Fruit fly (Drosophila melanogaster) whole organism, embryonic: ENCODE results near the gene CG8507.

ENCODE experiments used
- Atf-2 ChIP-seq: fragments of 200-800 bp; sonication (Bioruptor generic); optimal IDR thresholded peaks from 2 replicates; lab custom pipeline; 2016; ENCODE audit warnings: missing biosample characterization, missing genetic modification characterization
- Awh ChIP-seq: fragments of 200-800 bp; sonication (Bioruptor generic); IDR thresholded peaks from 2 replicates; pipeline ENCODE4, ENCODE4 v1.3.6; 2022; ENCODE audit warnings: missing biosample characterization, missing genetic modification characterization
- B-H2 ChIP-seq: fragments of 200-800 bp; sonication (Bioruptor generic); optimal IDR thresholded peaks from 2 replicates; lab custom pipeline; 2018; ENCODE audit warnings: missing biosample characterization, mild to moderate bottlenecking, missing genetic modification characterization
- Bgb ChIP-seq: fragments of 200-800 bp; sonication (Bioruptor generic); IDR thresholded peaks from 2 replicates; pipeline ENCODE4 v1.3.6; 2022; ENCODE audit warnings: missing biosample characterization, missing genetic modification characterization; ENCODE audit not compliant: partially characterized antibody
- CG10209 ChIP-seq: fragments of 200-800 bp; sonication (Bioruptor generic); optimal IDR thresholded peaks from 3 replicates; lab custom pipeline; 2017; ENCODE audit warnings: missing biosample characterization, mild to moderate bottlenecking, missing genetic modification characterization, missing genetic modification reagents
- CG10565 ChIP-seq: fragments of 200-800 bp; sonication (Bioruptor generic); optimal IDR thresholded peaks from 3 replicates; lab custom pipeline; 2016; ENCODE audit warnings: missing biosample characterization, mild to moderate bottlenecking, missing genetic modification characterization
- CG12391 ChIP-seq: fragments of 200-800 bp; sonication (Bioruptor generic); optimal IDR thresholded peaks from 3 replicates; lab custom pipeline; 2018; ENCODE audit warnings: missing biosample characterization, mild to moderate bottlenecking, missing genetic modification characterization, moderate library complexity
- CG15514 ChIP-seq: fragments of 200-800 bp; sonication (Bioruptor generic); optimal IDR thresholded peaks from 3 replicates; lab custom pipeline; 2017; ENCODE audit warnings: missing biosample characterization, missing genetic modification characterization, mild to moderate bottlenecking, moderate library complexity, missing genetic modification reagents
- CG16779 ChIP-seq: fragments of 200-800 bp; sonication (Bioruptor generic); IDR thresholded peaks from 2 replicates; pipeline ENCODE4 v1.3.6; 2022; ENCODE audit warnings: missing biosample characterization, missing genetic modification characterization
- CG16863 ChIP-seq: fragments of 200-800 bp; sonication (Bioruptor generic); optimal IDR thresholded peaks from 3 replicates; lab custom pipeline; 2016; ENCODE audit warnings: missing biosample characterization, missing genetic modification characterization
- CG18764 ChIP-seq: fragments of 200-800 bp; sonication (Bioruptor generic); optimal IDR thresholded peaks from 3 replicates; lab custom pipeline; 2016; ENCODE audit warnings: missing biosample characterization, missing genetic modification characterization
- CG30403 ChIP-seq: fragments of 200-800 bp; sonication (Bioruptor generic); optimal IDR thresholded peaks from 3 replicates; lab custom pipeline; 2016; ENCODE audit warnings: missing biosample characterization, missing genetic modification characterization
- CG30431 ChIP-seq: fragments of 200-800 bp; sonication (Bioruptor generic); optimal IDR thresholded peaks from 2 replicates; lab custom pipeline; 2017; ENCODE audit warnings: missing biosample characterization, missing genetic modification characterization
- CG3407 ChIP-seq: fragments of 200-800 bp; sonication (Bioruptor generic); optimal IDR thresholded peaks from 2 replicates; lab custom pipeline; 2018; ENCODE audit warnings: missing biosample characterization, mild to moderate bottlenecking, missing genetic modification characterization
- CG34376 ChIP-seq: fragments of 200-800 bp; sonication (Bioruptor generic); optimal IDR thresholded peaks from 2 replicates; lab custom pipeline; 2018; ENCODE audit warnings: missing biosample characterization, mild to moderate bottlenecking, missing genetic modification characterization
- CG7745 ChIP-seq: fragments of 200-800 bp; sonication (Bioruptor generic); optimal IDR thresholded peaks from 2 replicates; lab custom pipeline; 2018; ENCODE audit warnings: missing biosample characterization, mild to moderate bottlenecking, missing genetic modification characterization, moderate library complexity
- CG9609 ChIP-seq: fragments of 200-800 bp; sonication (Bioruptor generic); optimal IDR thresholded peaks from 3 replicates; lab custom pipeline; 2016; ENCODE audit warnings: missing biosample characterization, missing genetic modification characterization
- CG9817 ChIP-seq: fragments of 200-800 bp; sonication (Bioruptor generic); optimal IDR thresholded peaks from 2 replicates; lab custom pipeline; 2018; ENCODE audit warnings: missing biosample characterization, mild to moderate bottlenecking, missing genetic modification characterization, moderate library complexity
- Dbx ChIP-seq: fragments of 200-800 bp; sonication (Bioruptor generic); IDR thresholded peaks from 3 replicates; pipeline ENCODE4 v1.3.6; 2022; ENCODE audit warnings: missing biosample characterization, missing genetic modification characterization
- Dfd ChIP-seq, 2 experiments: fragments of >200 bp; optimal IDR thresholded peaks; 2 replicates each; lab custom pipeline; 2017; ENCODE audit warnings: missing biosample characterization in 2 of 2, missing genetic modification characterization in 2 of 2
- Elba2 ChIP-seq: fragments of 200-800 bp; sonication (Bioruptor generic); optimal IDR thresholded peaks from 3 replicates; lab custom pipeline; 2016; ENCODE audit warnings: missing biosample characterization, missing genetic modification characterization
- HLH3B ChIP-seq: fragments of 200-800 bp; sonication (Bioruptor generic); IDR thresholded peaks from 2 replicates; pipeline ENCODE4 v1.3.6; 2022; ENCODE audit warnings: missing biosample characterization, missing genetic modification characterization
- Hey ChIP-seq: fragments of 200-800 bp; sonication (Bioruptor generic); optimal IDR thresholded peaks from 3 replicates; lab custom pipeline; 2018; ENCODE audit warnings: missing biosample characterization, mild to moderate bottlenecking, missing genetic modification characterization
- Hmx ChIP-seq: fragments of 200-800 bp; sonication (Bioruptor generic); optimal IDR thresholded peaks from 2 replicates; lab custom pipeline; 2016; ENCODE audit warnings: missing biosample characterization, missing genetic modification characterization
- Hsf ChIP-seq: fragments of 200-800 bp; sonication (Bioruptor generic); optimal IDR thresholded peaks from 3 replicates; lab custom pipeline; 2016; ENCODE audit warnings: missing biosample characterization, missing genetic modification characterization
- Mad ChIP-seq: fragments of 200-800 bp; sonication (Bioruptor generic); optimal IDR thresholded peaks from 2 replicates; lab custom pipeline; 2016; ENCODE audit warnings: missing biosample characterization, missing genetic modification characterization
- Max ChIP-seq: fragments of 200-800 bp; sonication (Bioruptor generic); optimal IDR thresholded peaks from 2 replicates; lab custom pipeline; 2016; ENCODE audit warnings: missing biosample characterization, mild to moderate bottlenecking, missing genetic modification characterization
- Meics ChIP-seq: fragments of 200-800 bp; sonication (Bioruptor generic); optimal IDR thresholded peaks from 2 replicates; lab custom pipeline; 2017; ENCODE audit warnings: missing biosample characterization, mild to moderate bottlenecking, missing genetic modification characterization
- Mes4 ChIP-seq: fragments of 200-800 bp; sonication (Bioruptor generic); optimal IDR thresholded peaks from 2 replicates; lab custom pipeline; 2016; ENCODE audit warnings: missing biosample characterization, missing genetic modification characterization
- NFAT ChIP-seq: fragments of 200-800 bp; sonication (Bioruptor generic); IDR thresholded peaks from 2 replicates; pipeline ENCODE4 v1.3.6; 2022; ENCODE audit warnings: missing biosample characterization, missing genetic modification characterization
- NK7.1 ChIP-seq: fragments of 200-800 bp; sonication (Bioruptor generic); optimal IDR thresholded peaks from 3 replicates; lab custom pipeline; 2016; ENCODE audit warnings: missing biosample characterization, missing genetic modification characterization
- Rfx ChIP-seq: fragments of 200-800 bp; sonication (Bioruptor generic); IDR thresholded peaks from 2 replicates; pipeline ENCODE4 v1.3.6; 2022; ENCODE audit warnings: missing biosample characterization, missing genetic modification characterization
- Taf1 ChIP-seq: fragments of 200-800 bp; sonication (Bioruptor generic); IDR thresholded peaks from 2 replicates; pipeline ENCODE4 v1.3.6; 2022; ENCODE audit warnings: missing biosample characterization, missing genetic modification characterization
- Vsx1 ChIP-seq: fragments of 200-800 bp; sonication (Bioruptor generic); optimal IDR thresholded peaks from 2 replicates; lab custom pipeline; 2017; ENCODE audit warnings: missing biosample characterization, mild to moderate bottlenecking, missing genetic modification characterization, missing genetic modification reagents
- ac ChIP-seq: fragments of 200-800 bp; sonication (Bioruptor generic); optimal IDR thresholded peaks from 3 replicates; lab custom pipeline; 2017; ENCODE audit warnings: missing biosample characterization, mild to moderate bottlenecking, missing genetic modification characterization
- chinmo ChIP-seq: fragments of 200-800 bp; sonication (Bioruptor generic); IDR thresholded peaks from 4 replicates; pipeline ENCODE4 v1.3.6; 2022; ENCODE audit warnings: missing biosample characterization, missing genetic modification characterization; ENCODE audit not compliant: partially characterized antibody
- crc ChIP-seq: fragments of 200-800 bp; sonication (Bioruptor generic); optimal IDR thresholded peaks from 2 replicates; lab custom pipeline; 2016; ENCODE audit warnings: missing biosample characterization, missing genetic modification characterization
- crol ChIP-seq: fragments of 200-800 bp; sonication (Bioruptor generic); IDR thresholded peaks from 2 replicates; pipeline ENCODE4 v1.3.6; 2022; ENCODE audit warnings: missing biosample characterization, missing genetic modification characterization
- disco-r ChIP-seq: fragments of 200-800 bp; sonication (Bioruptor generic); optimal IDR thresholded peaks from 2 replicates; lab custom pipeline; 2016; ENCODE audit warnings: missing biosample characterization, missing genetic modification characterization
- fu2 ChIP-seq: fragments of 200-800 bp; sonication (Bioruptor generic); optimal IDR thresholded peaks from 2 replicates; lab custom pipeline; 2016; ENCODE audit warnings: missing biosample characterization, missing genetic modification characterization
- gsb ChIP-seq: fragments of 200-800 bp; sonication (Bioruptor generic); IDR thresholded peaks from 2 replicates; pipeline ENCODE4 v1.3.6; 2022; ENCODE audit warnings: missing biosample characterization, missing genetic modification characterization
- gsb-n ChIP-seq: fragments of 200-800 bp; sonication (Bioruptor generic); optimal IDR thresholded peaks from 3 replicates; lab custom pipeline; 2018; ENCODE audit warnings: missing biosample characterization, mild to moderate bottlenecking, missing genetic modification characterization
- hkb ChIP-seq, 2 experiments: fragments of 200-800 bp in 1 of 2; fragments of >200 bp in 1 of 2; sonication (Bioruptor generic) in 1 of 2; IDR thresholded peaks in 1 of 2; optimal IDR thresholded peaks in 1 of 2; 2 replicates each; pipeline versions ENCODE4 v1.3.6 to Lab custom; 2017 to 2022; ENCODE audit warnings: missing biosample characterization in 1 of 2, missing genetic modification characterization in 1 of 2
- nerfin-1 ChIP-seq: fragments of 200-800 bp; sonication (Bioruptor generic); optimal IDR thresholded peaks from 3 replicates; lab custom pipeline; 2019; ENCODE audit warnings: missing biosample characterization, mild to moderate bottlenecking, missing genetic modification characterization, moderate library complexity
- p53 ChIP-seq: fragments of 200-800 bp; sonication (Bioruptor generic); optimal IDR thresholded peaks from 2 replicates; lab custom pipeline; 2016; ENCODE audit warnings: missing biosample characterization, missing genetic modification characterization
- row ChIP-seq: fragments of 200-800 bp; sonication (Bioruptor generic); IDR thresholded peaks from 3 replicates; pipeline ENCODE4 v1.3.6; 2022; ENCODE audit warnings: missing biosample characterization, missing genetic modification characterization
- sc ChIP-seq, 3 experiments: fragments of >200 bp in 2 of 3; fragments of 200-800 bp in 1 of 3; sonication (Bioruptor generic) in 1 of 3; optimal IDR thresholded peaks; 2 replicates in 2 of 3; 3 replicates in 1 of 3; lab custom pipeline; 2017; ENCODE audit warnings: mild to moderate bottlenecking in 1 of 3, missing biosample characterization in 1 of 3, missing genetic modification characterization in 1 of 3, missing genetic modification reagents in 1 of 3
- sug ChIP-seq: fragments of 200-800 bp; optimal IDR thresholded peaks from 2 replicates; lab custom pipeline; 2019; ENCODE audit warnings: missing biosample characterization, mild to moderate bottlenecking, missing genetic modification characterization, moderate library complexity
- tap ChIP-seq: fragments of 200-800 bp; optimal IDR thresholded peaks from 3 replicates; lab custom pipeline; 2019; ENCODE audit warnings: missing biosample characterization, mild to moderate bottlenecking, missing genetic modification characterization, moderate library complexity
- wek ChIP-seq: fragments of 200-800 bp; sonication (Bioruptor generic); optimal IDR thresholded peaks from 3 replicates; lab custom pipeline; 2018; ENCODE audit warnings: missing biosample characterization, mild to moderate bottlenecking, missing genetic modification characterization, moderate library complexity

CG8507 gene

dm6 chr3R:9808946-9809545 lies 17.8 kb downstream of the CG8507 start, which contains the start of gene FBXO11 (continued):
- TF ChIP-seq p53 (GFP tag; lab: Kevin White, UChicago) (no peak), NFAT (no peak), ac (GFP tag; lab: Kevin White, UChicago) (no peak), CG10565 (no peak), gsb-n (tag; lab: Kevin White, UChicago) (no peak), Hey (tag; lab: Kevin White, UChicago) (no peak), HLH3B (GFP tag; lab: Robert Waterston, UW) (no peak), CG16779 (no peak), Awh (no peak), CG9609 (GFP tag; lab: Kevin White, UChicago) (no peak), sc (optimal IDR thresholded peaks at IDR 0.05; lab: Kevin White, UChicago) (no peak), sc (GFP tag; optimal IDR thresholded peaks at IDR 0.05; lab: Kevin White, UChicago) (no peak), Taf1 (no peak), CG3407 (no peak), row (GFP tag; lab: Robert Waterston, UW) (no peak), disco-r (GFP tag; lab: Kevin White, UChicago) (no peak), chinmo (peak; percentile 69; the same call in 1 of the 4 replicates), Hmx (GFP tag; lab: Kevin White, UChicago) (no peak), Mes4 (GFP tag; lab: Kevin White, UChicago) (no peak), Dfd (GFP tag; optimal IDR thresholded peaks at IDR 0.05; lab: Kevin White, UChicago) (no peak), B-H2 (GFP tag; lab: Kevin White, UChicago) (no peak), gsb (GFP tag; lab: Robert Waterston, UW) (no peak), Elba2 (GFP tag; lab: Kevin White, UChicago) (peak; percentile 55), CG15514 (GFP tag; lab: Kevin White, UChicago) (peak; percentile 40), CG30403 (GFP tag; lab: Kevin White, UChicago) (no peak), Atf-2 (GFP tag; lab: Kevin White, UChicago) (no peak), Mad (GFP tag; lab: Kevin White, UChicago) (no peak), Vsx1 (GFP tag; lab: Kevin White, UChicago) (no peak), crol (GFP tag; lab: Robert Waterston, UW) (peak; percentile 74), CG30431 (GFP tag; lab: Kevin White, UChicago) (no peak), hkb (optimal IDR thresholded peaks at IDR 0.05; lab: Kevin White, UChicago) (peak; percentile 72), hkb (GFP tag; IDR thresholded peaks at IDR 0.05; lab: Robert Waterston, UW) (no peak), tap (tag; lab: Kevin White, UChicago) (no peak), CG18764 (GFP tag; lab: Kevin White, UChicago) (no peak), Dbx (GFP tag; lab: Robert Waterston, UW) (no peak), Rfx (GFP tag; lab: Robert Waterston, UW) (no peak), CG7745 (tag; lab: Kevin White, UChicago) (no peak), Max (peak; percentile 29), CG12391 (tag; lab: Kevin White, UChicago) (peak; percentile 12), crc (GFP tag; lab: Kevin White, UChicago) (no peak), Bgb (GFP tag; lab: Robert Waterston, UW) (peak; percentile 33; the same call in 1 of the 2 replicates), CG34376 (GFP tag; lab: Kevin White, UChicago) (no peak), CG10209 (GFP tag; lab: Kevin White, UChicago) (no peak), CG16863 (GFP tag; lab: Kevin White, UChicago) (no peak), nerfin-1 (tag; lab: Kevin White, UChicago) (peak; percentile 32), Hsf (no peak), NK7.1 (GFP tag; lab: Kevin White, UChicago) (no peak), sug (tag; lab: Kevin White, UChicago) (no peak), Meics (no peak), CG9817 (tag; lab: Kevin White, UChicago) (no peak), fu2 (GFP tag; lab: Kevin White, UChicago) (peak; percentile 14), wek (GFP tag; lab: Kevin White, UChicago) (peak; percentile 23)
